Worm (Caenorhabditis elegans) whole organism, young adult: Measurements from ENCODE around the gene T02C1.1.

Experiments used
- B0019.2 ChIP-seq: fragments of 200-800 bp; sonication (Bioruptor generic); conservative IDR thresholded peaks from 2 replicates; pipeline ENCODE4 v1.3.6; 2022; ENCODE audit warnings: missing genetic modification reagents, missing genetic modification characterization, missing compliant biosample characterization
- B0336.3 ChIP-seq: fragments of 200-800 bp; sonication (Bioruptor generic); IDR thresholded peaks from 2 replicates; pipeline ENCODE4 v1.3.6; 2022; ENCODE audit warnings: missing genetic modification characterization, missing compliant biosample characterization
- D2030.7 ChIP-seq: fragments of 200-800 bp; sonication (Bioruptor generic); IDR thresholded peaks from 2 replicates; pipeline ENCODE4 v1.3.6; 2022; ENCODE audit warnings: missing genetic modification reagents, missing genetic modification characterization, missing compliant biosample characterization
- F37B4.10 ChIP-seq: fragments of 200-800 bp; sonication (Bioruptor generic); IDR thresholded peaks from 2 replicates; pipeline ENCODE4 v1.3.6; 2022; ENCODE audit warnings: missing genetic modification characterization, missing compliant biosample characterization
- F57C9.4 ChIP-seq: sonication (generic microtip); optimal IDR thresholded peaks from 2 replicates; lab custom pipeline; 2017; ENCODE audit warnings: mild to moderate bottlenecking, missing genetic modification characterization, missing compliant biosample characterization
- K11D2.4 ChIP-seq: fragments of 200-800 bp; sonication (Bioruptor generic); IDR thresholded peaks from 2 replicates; pipeline ENCODE4 v1.3.6; 2022; ENCODE audit warnings: missing genetic modification reagents, missing genetic modification characterization, missing compliant biosample characterization
- T07F8.4 ChIP-seq: sonication (generic microtip); optimal IDR thresholded peaks from 2 replicates; lab custom pipeline; 2016; ENCODE audit warnings: mild to moderate bottlenecking, missing genetic modification characterization, moderate library complexity, missing compliant biosample characterization
- Y95B8A.8 ChIP-seq: fragments of 200-800 bp; sonication (Bioruptor generic); IDR thresholded peaks from 2 replicates; pipeline ENCODE4 v1.3.6; 2022; ENCODE audit warnings: missing genetic modification reagents, missing genetic modification characterization, missing compliant biosample characterization
- akir-1 ChIP-seq: fragments of 200-800 bp; sonication (Bioruptor generic); optimal IDR thresholded peaks from 2 replicates; lab custom pipeline; 2018; ENCODE audit warnings: mild to moderate bottlenecking, missing genetic modification characterization, moderate library complexity, missing compliant biosample characterization
- attf-6 ChIP-seq: fragments of 200-800 bp; sonication (Bioruptor generic); IDR thresholded peaks from 2 replicates; pipeline ENCODE4 v1.3.6; 2022; ENCODE audit warnings: missing genetic modification reagents, missing genetic modification characterization, missing compliant biosample characterization
- bed-1 ChIP-seq: fragments of 200-800 bp; sonication (Bioruptor generic); IDR thresholded peaks from 2 replicates; pipeline ENCODE4 v1.3.6; 2022; ENCODE audit warnings: missing genetic modification reagents, missing genetic modification characterization, missing compliant biosample characterization
- bed-2 ChIP-seq: fragments of 200-800 bp; sonication (Bioruptor generic); IDR thresholded peaks from 2 replicates; pipeline ENCODE4 v1.3.6; 2022; ENCODE audit warnings: missing genetic modification reagents, missing genetic modification characterization, missing compliant biosample characterization
- cebp-1 ChIP-seq, 2 experiments: fragments of 200-800 bp in 1 of 2; sonication (Bioruptor generic) in 1 of 2; sonication (generic microtip) in 1 of 2; IDR thresholded peaks in 1 of 2; optimal IDR thresholded peaks in 1 of 2; 2 replicates each; pipeline versions ENCODE4 v1.3.6 to Lab custom; 2017 to 2022; ENCODE audit warnings: missing compliant biosample characterization in 2 of 2, missing genetic modification characterization in 2 of 2, mild to moderate bottlenecking in 1 of 2, missing genetic modification reagents in 1 of 2, moderate library complexity in 1 of 2
- ceh-100 ChIP-seq: fragments of 200-800 bp; sonication (Bioruptor generic); IDR thresholded peaks from 2 replicates; pipeline ENCODE4 v1.3.6; 2022; ENCODE audit warnings: missing genetic modification reagents, missing genetic modification characterization, missing compliant biosample characterization
- ceh-58 ChIP-seq: fragments of 200-800 bp; sonication (Bioruptor generic); IDR thresholded peaks from 2 replicates; pipeline ENCODE4 v1.3.6; 2022; ENCODE audit warnings: missing genetic modification characterization, missing compliant biosample characterization
- ceh-91 ChIP-seq: fragments of 200-800 bp; sonication (Bioruptor generic); IDR thresholded peaks from 2 replicates; pipeline ENCODE4 v1.3.6; 2022; ENCODE audit warnings: missing genetic modification reagents, missing genetic modification characterization, missing compliant biosample characterization
- egl-18 ChIP-seq: fragments of 200-800 bp; sonication (Bioruptor generic); IDR thresholded peaks from 2 replicates; pipeline ENCODE4 v1.3.6; 2022; ENCODE audit warnings: missing genetic modification reagents, missing genetic modification characterization, missing compliant biosample characterization
- egl-44 ChIP-seq: fragments of 200-800 bp; sonication (Bioruptor generic); IDR thresholded peaks from 2 replicates; pipeline ENCODE4 v1.3.6; 2022; ENCODE audit warnings: missing genetic modification reagents, missing genetic modification characterization, missing compliant biosample characterization
- ekl-4 ChIP-seq: fragments of 200-800 bp; sonication (Bioruptor generic); IDR thresholded peaks from 2 replicates; pipeline ENCODE4 v1.3.6; 2022; ENCODE audit warnings: missing genetic modification reagents, missing genetic modification characterization, missing compliant biosample characterization
- fkh-3 ChIP-seq: sonication (generic microtip); optimal IDR thresholded peaks from 2 replicates; lab custom pipeline; 2016; ENCODE audit warnings: mild to moderate bottlenecking, missing genetic modification characterization, missing compliant biosample characterization
- hlh-12 ChIP-seq: sonication (generic microtip); optimal IDR thresholded peaks from 2 replicates; lab custom pipeline; 2016; ENCODE audit warnings: missing genetic modification characterization, missing compliant biosample characterization
- hmg-1.2 ChIP-seq: fragments of 200-800 bp; sonication (Bioruptor generic); IDR thresholded peaks from 2 replicates; pipeline ENCODE4 v1.3.6; 2022; ENCODE audit warnings: missing genetic modification reagents, missing genetic modification characterization, missing compliant biosample characterization
- hmg-20 ChIP-seq: fragments of 200-800 bp; sonication (Bioruptor generic); IDR thresholded peaks from 2 replicates; pipeline ENCODE4 v1.3.6; 2022; ENCODE audit warnings: missing genetic modification reagents, missing genetic modification characterization, missing compliant biosample characterization
- lag-1 ChIP-seq: fragments of 200-800 bp; sonication (Bioruptor generic); IDR thresholded peaks from 2 replicates; pipeline ENCODE4 v1.3.6; 2022; ENCODE audit warnings: missing genetic modification reagents, missing genetic modification characterization, missing compliant biosample characterization
- let-526 ChIP-seq: fragments of 200-800 bp; sonication (Bioruptor generic); IDR thresholded peaks from 2 replicates; pipeline ENCODE4 v1.3.6; 2022; ENCODE audit warnings: missing genetic modification reagents, missing genetic modification characterization, missing compliant biosample characterization
- let-607 ChIP-seq, 2 experiments: fragments of 200-800 bp in 1 of 2; sonication (Bioruptor generic) in 1 of 2; sonication (generic microtip) in 1 of 2; optimal IDR thresholded peaks; 2 replicates each; lab custom pipeline; 2016 to 2018; ENCODE audit warnings: mild to moderate bottlenecking in 2 of 2, missing compliant biosample characterization in 2 of 2, missing genetic modification characterization in 2 of 2, moderate library complexity in 2 of 2, missing genotype in 1 of 2
- lin-26 ChIP-seq: fragments of 200-800 bp; sonication (Bioruptor generic); IDR thresholded peaks from 2 replicates; pipeline ENCODE4 v1.3.6; 2022; ENCODE audit warnings: missing genetic modification reagents, missing genetic modification characterization, missing compliant biosample characterization
- lir-1 ChIP-seq: fragments of 200-800 bp; sonication (Bioruptor generic); conservative IDR thresholded peaks from 2 replicates; pipeline ENCODE4 v1.3.6; 2022; ENCODE audit warnings: missing genetic modification reagents, missing genetic modification characterization, missing compliant biosample characterization
- lsl-1 ChIP-seq: fragments of 200-800 bp; sonication (Bioruptor generic); optimal IDR thresholded peaks from 2 replicates; lab custom pipeline; 2018; ENCODE audit warnings: mild to moderate bottlenecking, missing genetic modification characterization, moderate library complexity, missing compliant biosample characterization
- madf-10 ChIP-seq: sonication (generic microtip); optimal IDR thresholded peaks from 2 replicates; lab custom pipeline; 2016; ENCODE audit warnings: mild to moderate bottlenecking, missing genetic modification characterization, missing compliant biosample characterization
- madf-3 ChIP-seq: fragments of 200-800 bp; sonication (Bioruptor generic); IDR thresholded peaks from 2 replicates; pipeline ENCODE4 v1.3.6; 2022; ENCODE audit warnings: missing genetic modification reagents, missing genetic modification characterization, missing compliant biosample characterization
- mel-28 ChIP-seq: sonication (generic microtip); optimal IDR thresholded peaks from 2 replicates; lab custom pipeline; 2016; ENCODE audit warnings: borderline replicate concordance, mild to moderate bottlenecking, missing genetic modification characterization, missing compliant biosample characterization
- mes-4 ChIP-seq: sonication (generic microtip); optimal IDR thresholded peaks from 2 replicates; lab custom pipeline; 2016; ENCODE audit warnings: missing genotype, missing genetic modification characterization, missing compliant biosample characterization
- mxl-1 ChIP-seq: sonication (generic microtip); optimal IDR thresholded peaks from 2 replicates; lab custom pipeline; 2016; ENCODE audit warnings: missing genetic modification characterization, missing compliant biosample characterization
- nfya-1 ChIP-seq: sonication (generic microtip); optimal IDR thresholded peaks from 2 replicates; lab custom pipeline; 2017; ENCODE audit warnings: antibody characterized with exemption, missing compliant biosample characterization, missing genetic modification characterization, borderline replicate concordance; ENCODE audit not compliant: insufficient read depth
- nhr-120 ChIP-seq: fragments of 200-800 bp; sonication (Bioruptor generic); IDR thresholded peaks from 2 replicates; pipeline ENCODE4 v1.3.6; 2022; ENCODE audit warnings: missing genetic modification characterization, missing compliant biosample characterization
- nhr-179 ChIP-seq: sonication (generic microtip); optimal IDR thresholded peaks from 2 replicates; lab custom pipeline; 2016; ENCODE audit warnings: mild to moderate bottlenecking, missing genetic modification characterization, missing compliant biosample characterization
- nhr-27 ChIP-seq: fragments of 200-800 bp; sonication (Bioruptor generic); optimal IDR thresholded peaks from 2 replicates; lab custom pipeline; 2018; ENCODE audit warnings: mild to moderate bottlenecking, missing genetic modification characterization, moderate library complexity, missing compliant biosample characterization
- repo-1 ChIP-seq: sonication (generic microtip); optimal IDR thresholded peaks from 2 replicates; lab custom pipeline; 2017; ENCODE audit warnings: mild to moderate bottlenecking, missing genetic modification characterization, missing compliant biosample characterization
- sea-2 ChIP-seq: fragments of 200-800 bp; sonication (Bioruptor generic); IDR thresholded peaks from 2 replicates; pipeline ENCODE4 v1.3.6; 2022; ENCODE audit warnings: missing genetic modification characterization, missing compliant biosample characterization
- snpc-1.3 ChIP-seq: sonication (generic microtip); optimal IDR thresholded peaks from 2 replicates; lab custom pipeline; 2017; ENCODE audit warnings: missing genetic modification characterization, mild to moderate bottlenecking, missing compliant biosample characterization, antibody characterized with exemption, moderate library complexity, missing genotype, missing genetic modification reagents; ENCODE audit not compliant: insufficient read depth
- snpc-3.4 ChIP-seq: sonication (generic microtip); optimal IDR thresholded peaks from 2 replicates; lab custom pipeline; 2017; ENCODE audit warnings: missing genetic modification characterization, mild to moderate bottlenecking, missing compliant biosample characterization, antibody characterized with exemption, moderate library complexity, missing genotype, missing genetic modification reagents
- snpc-4 ChIP-seq, 5 experiments: fragments of 150-350 bp in 1 of 5; sonication (generic microtip) in 4 of 5; optimal IDR thresholded peaks; 2 replicates each; lab custom pipeline; 2014 to 2018; ENCODE audit warnings: missing genetic modification characterization in 5 of 5, missing biosample characterization in 3 of 5, antibody characterized with exemption in 2 of 5, mild to moderate bottlenecking in 2 of 5, missing compliant biosample characterization in 2 of 5, missing genotype in 2 of 5, moderate library complexity in 2 of 5, missing genetic modification reagents in 1 of 5
- tbp1 ChIP-seq: fragments of 200-800 bp; sonication (Bioruptor generic); optimal IDR thresholded peaks from 2 replicates; lab custom pipeline; 2018; ENCODE audit warnings: mild to moderate bottlenecking, missing genetic modification characterization, missing compliant biosample characterization
- tbx-9 ChIP-seq: sonication (generic microtip); optimal IDR thresholded peaks from 2 replicates; lab custom pipeline; 2016; ENCODE audit warnings: borderline replicate concordance, missing genetic modification characterization, inconsistent platforms, missing compliant biosample characterization
- zim-3 ChIP-seq: sonication (generic microtip); optimal IDR thresholded peaks from 2 replicates; lab custom pipeline; 2017; ENCODE audit warnings: mild to moderate bottlenecking, missing genetic modification characterization, moderate library complexity, missing compliant biosample characterization
- ztf-18 ChIP-seq: sonication (generic microtip); optimal IDR thresholded peaks from 2 replicates; lab custom pipeline; 2016; ENCODE audit warnings: missing genotype, mild to moderate bottlenecking, missing genetic modification characterization, missing compliant biosample characterization
- ztf-26 ChIP-seq: sonication (generic microtip); optimal IDR thresholded peaks from 2 replicates; lab custom pipeline; 2017; ENCODE audit warnings: missing genetic modification characterization, missing compliant biosample characterization

T02C1.1 gene

DNA sequence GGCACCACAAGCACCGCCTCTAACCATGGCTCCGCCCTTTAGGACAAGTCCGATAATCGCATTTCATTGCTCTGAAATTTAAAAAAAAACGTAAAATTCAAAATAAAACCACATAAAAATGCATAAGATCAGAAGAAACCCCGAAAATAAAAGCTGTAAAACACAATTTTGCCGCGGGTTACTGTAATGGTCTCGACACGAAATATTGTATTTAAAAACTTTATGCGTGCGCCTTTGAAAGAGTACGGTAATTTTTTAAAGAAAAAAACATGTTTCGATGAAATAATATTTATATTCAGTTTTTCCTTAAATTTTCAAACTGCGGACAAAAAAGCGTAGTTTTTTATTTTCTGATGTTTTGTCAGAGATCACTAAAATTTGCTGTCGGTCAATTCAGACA is 18.6 kb upstream of the T02C1.1 start, which contains the start of gene rnr-1 (continued):
- TF ChIP-seq madf-10 (no peak), B0019.2 (0 out of 2 replicates have a peak, but pooled peaks have one; percentile 16), akir-1 (no peak), tbx-9 (no peak), snpc-1.3 (tag; lab: Kevin White, UChicago) (peak; percentile 75), repo-1 (tag; lab: Kevin White, UChicago) (no peak), hmg-20 (GFP tag; lab: Robert Waterston, UW) (no peak), ekl-4 (no peak), egl-18 (GFP tag; lab: Robert Waterston, UW) (no peak), F37B4.10 (GFP tag; lab: Robert Waterston, UW) (no peak), snpc-3.4 (tag; lab: Kevin White, UChicago) (peak; percentile 93), F57C9.4 (no peak), T07F8.4 (tag; lab: Kevin White, UChicago) (no peak), bed-2 (GFP tag; lab: Robert Waterston, UW) (no peak), nhr-120 (GFP tag; lab: Robert Waterston, UW) (no peak), fkh-3 (tag; lab: Kevin White, UChicago) (no peak), tbp1 (GFP tag; lab: Kevin White, UChicago) (peak; percentile 26), nfya-1 (tag; lab: Kevin White, UChicago) (no peak), D2030.7 (GFP tag; lab: Robert Waterston, UW) (peak; percentile 88), ztf-18 (tag; lab: Kevin White, UChicago) (no peak), bed-1 (no peak), zim-3 (tag; lab: Kevin White, UChicago) (no peak), nhr-27 (tag; lab: Kevin White, UChicago) (no peak), let-607 (tag; optimal IDR thresholded peaks at IDR 0.05; lab: Kevin White, UChicago) (no peak), lin-26 (no peak), madf-3 (GFP tag; lab: Robert Waterston, UW) (no peak), ceh-100 (GFP tag; lab: Robert Waterston, UW) (no peak), mel-28 (tag; lab: Kevin White, UChicago) (no peak), K11D2.4 (GFP tag; lab: Robert Waterston, UW) (no peak), ceh-58 (GFP tag; lab: Robert Waterston, UW) (no peak), snpc-4 (GFP tag; optimal IDR thresholded peaks at IDR 0.05; lab: Kevin White, UChicago) (no peak), snpc-4 (tag; optimal IDR thresholded peaks at IDR 0.05; lab: Kevin White, UChicago) (peak in 1 of 4 experiments; percentile 34), mes-4 (tag; lab: Kevin White, UChicago) (no peak), sea-2 (GFP tag; lab: Robert Waterston, UW) (no peak), hlh-12 (tag; lab: Kevin White, UChicago) (no peak), attf-6 (GFP tag; lab: Robert Waterston, UW) (no peak), hmg-1.2 (GFP tag; lab: Robert Waterston, UW) (peak; percentile 19; the same call in 1 of the 2 replicates), ceh-91 (peak; percentile 91), B0336.3 (GFP tag; lab: Robert Waterston, UW) (peak; percentile 22; the same call in 1 of the 2 replicates), let-526 (GFP tag; lab: Robert Waterston, UW) (no peak), lag-1 (GFP tag; lab: Robert Waterston, UW) (no peak), nhr-179 (tag; lab: Kevin White, UChicago) (no peak), lsl-1 (peak; percentile 99), egl-44 (GFP tag; lab: Robert Waterston, UW) (no peak), Y95B8A.8 (GFP tag; lab: Robert Waterston, UW) (no peak), mxl-1 (tag; lab: Kevin White, UChicago) (no peak), lir-1 (GFP tag; lab: Robert Waterston, UW) (no peak), ztf-26 (tag; lab: Kevin White, UChicago) (no peak), cebp-1 (GFP tag; IDR thresholded peaks at IDR 0.05; lab: Robert Waterston, UW) (no peak), cebp-1 (tag; optimal IDR thresholded peaks at IDR 0.05; lab: Kevin White, UChicago) (no peak)
